Fruit fly (Drosophila melanogaster): Measurements from ENCODE around the gene Med.
A peak's percentile ranks its signal among the peaks of the same experiment; 100 is the strongest.

Gene Med

dm6 chr3R:31610639-31611594, at the start of gene Med:
Gene Med, plus strand, starts transcription at chr3R:31611046.
- TF ChIP-seq noc (tag; optimal IDR thresholded peaks at IDR 0.05): no peak

dm6 chr3R:31564164-31564563, 46.7 kb upstream of the Med start:
- no peak for TF ChIP-seq noc (tag; optimal IDR thresholded peaks at IDR 0.05)

- no peak for TF ChIP-seq noc (tag; optimal IDR thresholded peaks at IDR 0.05)
Observed at dm6 chr3R:31564588-31564987, 46.3 kb upstream of the Med start.

dm6 chr3R:31565738-31566137, 45.1 kb upstream of the Med start:
- no peak for TF ChIP-seq noc (tag; optimal IDR thresholded peaks at IDR 0.05)

- TF ChIP-seq noc (tag; optimal IDR thresholded peaks at IDR 0.05): no peak
Observed at dm6 chr3R:31566738-31567137, 44.1 kb upstream of the Med start.

dm6 chr3R:31571885-31572292, 39.0 kb upstream of the Med start, which contains the start of gene gammaCOP:
Gene gammaCOP, plus strand, starts transcription at chr3R:31572143.
- TF ChIP-seq noc (tag; optimal IDR thresholded peaks at IDR 0.05): no peak

- TF ChIP-seq noc (tag; optimal IDR thresholded peaks at IDR 0.05): no peak
Observed at dm6 chr3R:31577351-31577750, 33.5 kb upstream of the Med start.

dm6 chr3R:31580032-31580431, 30.8 kb upstream of the Med start:
- TF ChIP-seq noc (tag; optimal IDR thresholded peaks at IDR 0.05): no peak

dm6 chr3R:31580586-31580994, 30.3 kb upstream of the Med start, which contains the start of the genes pygo and rod:
Gene pygo, minus strand, starts transcription at chr3R:31580699.
Gene rod, plus strand, starts transcription at chr3R:31580951.
- no peak for TF ChIP-seq noc (tag; optimal IDR thresholded peaks at IDR 0.05)

dm6 chr3R:31588374-31588773, 22.5 kb upstream of the Med start, which contains the start of gene CG1635:
Gene CG1635, plus strand, starts transcription at chr3R:31588673.
- peak; percentile 100 for TF ChIP-seq noc (tag; optimal IDR thresholded peaks at IDR 0.05)

dm6 chr3R:31590281-31590680, 20.6 kb upstream of the Med start, which contains the start of gene CG1638:
Gene CG1638, plus strand, starts transcription at chr3R:31590581.
- TF ChIP-seq noc (tag; optimal IDR thresholded peaks at IDR 0.05): no peak

- peak; percentile 95 for TF ChIP-seq noc (tag; optimal IDR thresholded peaks at IDR 0.05)
Observed at dm6 chr3R:31592256-31592879, 18.5 kb upstream of the Med start, which contains the start of gene CG1774. Gene CG1774, plus strand, starts transcription at chr3R:31592803.

- no peak for TF ChIP-seq noc (tag; optimal IDR thresholded peaks at IDR 0.05)
Observed at dm6 chr3R:31596071-31596883, 14.6 kb upstream of the Med start, which contains the start of gene RpL6. Gene RpL6, minus strand, starts transcription at chr3R:31596204.

dm6 chr3R:31597736-31598431, 13.0 kb upstream of the Med start:
- no peak for TF ChIP-seq noc (tag; optimal IDR thresholded peaks at IDR 0.05)
